Worm (Caenorhabditis elegans) whole organism, mixed stage, embryonic: ENCODE results near the gene C08F11.3.
"Not testable (repeated sequence)": the region's sequence is repeated elsewhere in the genome, so short reads cannot be mapped to it uniquely, and the experiment has no call there.

Experiments
- M03D4.4 ChIP-seq: sonication (generic microtip); optimal IDR thresholded peaks from 2 replicates; lab custom pipeline; 2017; ENCODE audit warnings: mild to moderate bottlenecking, missing genetic modification characterization, missing compliant biosample characterization
- ceh-39 ChIP-seq: fragments of 150-350 bp; optimal IDR thresholded peaks from 2 replicates; lab custom pipeline; 2014; ENCODE audit warnings: missing biosample characterization, missing genetic modification characterization
- ceh-43 ChIP-seq: fragments of 200-800 bp; sonication (Bioruptor generic); optimal IDR thresholded peaks from 2 replicates; lab custom pipeline; 2018; ENCODE audit warnings: mild to moderate bottlenecking, missing genetic modification characterization, moderate library complexity, missing compliant biosample characterization
- ces-1 ChIP-seq: fragments of 150-350 bp; optimal IDR thresholded peaks from 2 replicates; lab custom pipeline; 2014; ENCODE audit warnings: missing biosample characterization, missing genetic modification reagents, missing genetic modification characterization
- cnd-1 ChIP-seq: fragments of 200-800 bp; sonication (Bioruptor generic); optimal IDR thresholded peaks from 2 replicates; lab custom pipeline; 2018; ENCODE audit warnings: mild to moderate bottlenecking, missing genetic modification characterization, missing compliant biosample characterization
- drap-1 ChIP-seq: fragments of 200-800 bp; sonication (Bioruptor generic); optimal IDR thresholded peaks from 3 replicates; lab custom pipeline; 2018; ENCODE audit warnings: mild to moderate bottlenecking, missing genetic modification characterization, missing compliant biosample characterization
- elt-1 ChIP-seq: sonication (generic microtip); optimal IDR thresholded peaks from 2 replicates; lab custom pipeline; 2017; ENCODE audit warnings: missing genetic modification characterization, mild to moderate bottlenecking, missing compliant biosample characterization, antibody characterized with exemption, moderate library complexity, borderline replicate concordance; ENCODE audit not compliant: insufficient read depth
- elt-3 ChIP-seq: fragments of 150-350 bp; optimal IDR thresholded peaks from 2 replicates; lab custom pipeline; 2014; ENCODE audit warnings: missing biosample characterization, missing genetic modification characterization
- flh-1 ChIP-seq: fragments of 200-800 bp; sonication (Bioruptor generic); optimal IDR thresholded peaks from 2 replicates; lab custom pipeline; 2018; ENCODE audit warnings: mild to moderate bottlenecking, missing genetic modification characterization, moderate library complexity, missing compliant biosample characterization
- lin-32 ChIP-seq: fragments of 200-800 bp; sonication (Bioruptor generic); optimal IDR thresholded peaks from 2 replicates; lab custom pipeline; 2018; ENCODE audit warnings: mild to moderate bottlenecking, missing genetic modification characterization, missing compliant biosample characterization
- mab-5 ChIP-seq: fragments of 150-350 bp; optimal IDR thresholded peaks from 2 replicates; lab custom pipeline; 2014; ENCODE audit warnings: missing biosample characterization, missing genetic modification characterization
- mep-1 ChIP-seq: fragments of 150-350 bp; optimal IDR thresholded peaks from 2 replicates; lab custom pipeline; 2017; ENCODE audit warnings: missing biosample characterization, missing genetic modification reagents, missing genetic modification characterization, inconsistent platforms
- mls-2 ChIP-seq: sonication (generic microtip); optimal IDR thresholded peaks from 2 replicates; lab custom pipeline; 2016; ENCODE audit warnings: mild to moderate bottlenecking, missing genetic modification characterization, moderate library complexity, missing compliant biosample characterization
- nhr-28 ChIP-seq: fragments of 150-350 bp; optimal IDR thresholded peaks from 2 replicates; lab custom pipeline; 2014; ENCODE audit warnings: missing biosample characterization, missing genetic modification characterization
- pha-4 ChIP-seq: fragments of 150-350 bp; optimal IDR thresholded peaks from 2 replicates; lab custom pipeline; 2018; ENCODE audit warnings: missing biosample characterization, missing genetic modification reagents, missing genetic modification characterization
- sem-2 ChIP-seq: fragments of 200-800 bp; sonication (Bioruptor generic); optimal IDR thresholded peaks from 2 replicates; lab custom pipeline; 2018; ENCODE audit warnings: mild to moderate bottlenecking, missing genetic modification characterization, missing compliant biosample characterization
- snpc-4 ChIP-seq: fragments of 150-350 bp; optimal IDR thresholded peaks from 2 replicates; lab custom pipeline; 2014; ENCODE audit warnings: missing biosample characterization, missing genetic modification characterization
- sptf-1 ChIP-seq: sonication (generic microtip); optimal IDR thresholded peaks from 2 replicates; lab custom pipeline; 2017; ENCODE audit warnings: mild to moderate bottlenecking, missing genetic modification characterization, moderate library complexity, missing compliant biosample characterization
- tbx-8 ChIP-seq: fragments of 200-800 bp; sonication (Bioruptor generic); optimal IDR thresholded peaks from 2 replicates; lab custom pipeline; 2018; ENCODE audit warnings: mild to moderate bottlenecking, missing genetic modification characterization, moderate library complexity, missing compliant biosample characterization
- unc-120 ChIP-seq: sonication (generic microtip); optimal IDR thresholded peaks from 2 replicates; lab custom pipeline; 2017; ENCODE audit warnings: missing genetic modification characterization, missing compliant biosample characterization; ENCODE audit not compliant: poor library complexity, severe bottlenecking
- unc-39 ChIP-seq: fragments of 150-350 bp; optimal IDR thresholded peaks from 2 replicates; lab custom pipeline; 2014; ENCODE audit warnings: missing biosample characterization, missing genetic modification characterization
- zip-8 ChIP-seq: fragments of 150-350 bp; optimal IDR thresholded peaks from 2 replicates; lab custom pipeline; 2014; ENCODE audit warnings: missing biosample characterization, missing genetic modification characterization
- ztf-11 ChIP-seq: fragments of 150-350 bp; optimal IDR thresholded peaks from 2 replicates; lab custom pipeline; 2014; ENCODE audit warnings: missing biosample characterization, missing genetic modification characterization

Gene C08F11.3

ce11 chrIV:13649126-13649525 is 29.8 kb downstream of the C08F11.3 start, which contains the start of gene C08F11.10:
Gene C08F11.10, minus strand, starts transcription at chrIV:13649226.
- TF ChIP-seq zip-8 (tag; lab: Kevin White, UChicago) = no peak
- no peak for TF ChIP-seq sptf-1
- TF ChIP-seq mep-1 (tag; lab: Kevin White, UChicago) = no peak
- no peak for TF ChIP-seq elt-1
- TF ChIP-seq pha-4 (tag; lab: Kevin White, UChicago) = no peak

DNA sequence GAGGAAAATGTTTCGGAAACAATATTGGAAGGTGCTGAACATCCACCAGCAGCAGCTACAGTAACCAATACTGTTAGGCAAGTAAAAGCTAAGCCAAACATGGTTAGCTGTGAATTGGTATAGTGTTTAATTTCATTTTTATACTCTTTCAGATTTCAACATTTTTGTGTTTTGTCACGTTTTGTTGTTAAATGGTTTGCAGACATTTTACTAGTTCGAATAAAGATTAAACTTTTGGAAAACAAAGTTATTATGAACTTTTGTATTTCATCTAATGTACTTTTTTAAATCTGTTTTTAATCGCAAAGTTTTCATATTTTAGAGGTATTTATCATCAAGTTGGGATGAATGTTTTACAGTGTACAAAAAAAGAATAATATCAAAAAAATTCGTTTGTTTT is 30.9 kb downstream of the C08F11.3 start, which contains the start of gene C08F11.17:
C08F11.17 (minus strand) TSS at position 101 of the 400 bp plus-strand sequence.
- TF ChIP-seq ceh-43 (GFP tag; lab: Kevin White, UChicago) (no peak), mep-1 (tag; lab: Kevin White, UChicago) (no peak), nhr-28 (tag; lab: Kevin White, UChicago) (no peak), ces-1 (GFP tag; lab: Kevin White, UChicago) (no peak), tbx-8 (GFP tag; lab: Kevin White, UChicago) (no peak), snpc-4 (tag; lab: Kevin White, UChicago) (no peak), ceh-39 (tag; lab: Kevin White, UChicago) (no peak), flh-1 (GFP tag; lab: Kevin White, UChicago) (no peak), cnd-1 (tag; lab: Kevin White, UChicago) (no peak)

ce11 chrIV:13651411-13651810 is 32.1 kb downstream of the C08F11.3 start, which contains the start of gene C08F11.12:
Gene C08F11.12, minus strand, starts transcription at chrIV:13651511.
- not testable (repeated sequence) for TF ChIP-seq elt-3, M03D4.4, zip-8 (tag; lab: Kevin White, UChicago)

- TF ChIP-seq mep-1 (tag; lab: Kevin White, UChicago); sptf-1; ztf-11 (tag; lab: Kevin White, UChicago): not testable (repeated sequence)
Observed at ce11 chrIV:13652023-13652422, 32.7 kb downstream of the C08F11.3 start, which contains the start of gene Y45F10C.6. Gene Y45F10C.6, plus strand, starts transcription at chrIV:13652323.

- TF ChIP-seq unc-39 (tag; lab: Kevin White, UChicago); sptf-1; mab-5 (tag; lab: Kevin White, UChicago): not testable (repeated sequence)
Observed at ce11 chrIV:13659449-13659848, 40.1 kb downstream of the C08F11.3 start, which contains the start of gene Y45F10C.1. Gene Y45F10C.1, minus strand, starts transcription at chrIV:13659549.

ce11 chrIV:13662570-13662969 is 43.3 kb downstream of the C08F11.3 start, which contains the start of gene Y45F10C.2:
Gene Y45F10C.2, minus strand, starts transcription at chrIV:13662670.
- TF ChIP-seq pha-4 (tag; lab: Kevin White, UChicago); mls-2; ztf-11 (tag; lab: Kevin White, UChicago): not testable (repeated sequence)

ce11 chrIV:13664090-13664489 is 44.8 kb downstream of the C08F11.3 start, which contains the start of gene Y45F10C.4:
Gene Y45F10C.4, minus strand, starts transcription at chrIV:13664190.
- no peak for TF ChIP-seq M03D4.4 (tag; lab: Kevin White, UChicago)
- TF ChIP-seq sem-2 (GFP tag; lab: Kevin White, UChicago) = no peak
- no peak for TF ChIP-seq drap-1 (GFP tag; lab: Kevin White, UChicago)
- no peak for TF ChIP-seq pha-4 (tag; lab: Kevin White, UChicago)

ce11 chrIV:13665073-13665472 is 45.8 kb downstream of the C08F11.3 start:
- TF ChIP-seq nhr-28 (tag; lab: Kevin White, UChicago) (no peak), unc-39 (tag; lab: Kevin White, UChicago) (no peak), mep-1 (tag; lab: Kevin White, UChicago) (no peak), cnd-1 (tag; lab: Kevin White, UChicago) (no peak), sem-2 (GFP tag; lab: Kevin White, UChicago) (no peak), lin-32 (GFP tag; lab: Kevin White, UChicago) (no peak), unc-120 (tag; lab: Kevin White, UChicago) (no peak), elt-3 (tag; lab: Kevin White, UChicago) (no peak), tbx-8 (GFP tag; lab: Kevin White, UChicago) (no peak), flh-1 (GFP tag; lab: Kevin White, UChicago) (no peak)
